Fruit fly (Drosophila melanogaster) Kc167 (cell line): ENCODE results near the gene mamo.

Experiments
- Myc ChIP-seq: fragments of >200 bp; optimal IDR thresholded peaks from 2 replicates; lab custom pipeline; 2017; ENCODE audit warnings: missing external identifiers
- Sin3A ChIP-seq: fragments of >200 bp; optimal IDR thresholded peaks from 2 replicates; lab custom pipeline; 2018; ENCODE audit warnings: missing external identifiers
- h ChIP-seq: fragments of >200 bp; optimal IDR thresholded peaks from 3 replicates; lab custom pipeline; 2018; ENCODE audit warnings: missing external identifiers
- insv ChIP-seq: fragments of >200 bp; optimal IDR thresholded peaks from 3 replicates; lab custom pipeline; 2018; ENCODE audit warnings: missing external identifiers
- psq ChIP-seq: fragments of >200 bp; optimal IDR thresholded peaks from 2 replicates; lab custom pipeline; 2017; ENCODE audit warnings: missing external identifiers
- ttk ChIP-seq: sonication (Bioruptor generic); optimal IDR thresholded peaks from 2 replicates; lab custom pipeline; 2017; ENCODE audit warnings: missing external identifiers

mamo gene

DNA sequence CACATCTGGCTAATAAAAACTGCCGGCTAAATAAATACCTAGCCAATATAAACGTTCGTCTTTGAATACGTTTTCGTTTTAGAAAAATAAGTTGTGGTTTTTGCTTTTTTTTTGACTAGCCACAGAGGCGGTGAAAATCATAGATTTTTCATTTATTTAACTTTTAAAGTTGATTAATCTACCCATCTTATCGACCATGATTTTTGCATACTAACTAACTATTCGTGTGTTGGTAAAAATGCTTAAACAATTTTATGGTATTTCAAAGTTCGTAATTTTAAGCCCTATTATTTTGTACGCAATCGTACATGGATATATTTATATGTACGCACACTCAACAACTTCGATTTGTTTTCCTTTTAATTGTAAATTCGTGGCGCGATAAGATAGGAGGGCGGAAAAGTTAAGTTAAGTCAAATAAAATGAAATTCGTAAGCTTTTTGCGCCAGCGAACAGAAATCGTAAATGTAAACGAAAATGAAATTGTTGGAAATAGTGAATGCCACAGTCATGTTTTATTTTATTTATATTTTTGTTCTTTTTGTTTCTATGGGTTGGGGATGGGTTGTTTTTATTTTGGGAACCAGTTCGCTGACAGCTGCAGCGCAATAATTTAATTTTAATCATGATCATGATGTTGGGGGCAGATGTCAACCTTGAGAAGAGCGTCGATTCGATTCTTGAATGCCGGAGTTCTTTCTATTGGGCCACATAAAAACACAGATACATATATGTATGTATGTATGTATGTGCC lies 172.7 kb downstream of the mamo start:
- TF ChIP-seq Sin3A, result no peak
- no peak for TF ChIP-seq h (lab: Kevin White, UChicago)
- no peak for TF ChIP-seq Myc (lab: Kevin White, UChicago)
- no peak for TF ChIP-seq insv (lab: Kevin White, UChicago)
- no peak for TF ChIP-seq ttk (lab: Kevin White, UChicago)
- no peak for TF ChIP-seq psq (lab: Kevin White, UChicago)

DNA sequence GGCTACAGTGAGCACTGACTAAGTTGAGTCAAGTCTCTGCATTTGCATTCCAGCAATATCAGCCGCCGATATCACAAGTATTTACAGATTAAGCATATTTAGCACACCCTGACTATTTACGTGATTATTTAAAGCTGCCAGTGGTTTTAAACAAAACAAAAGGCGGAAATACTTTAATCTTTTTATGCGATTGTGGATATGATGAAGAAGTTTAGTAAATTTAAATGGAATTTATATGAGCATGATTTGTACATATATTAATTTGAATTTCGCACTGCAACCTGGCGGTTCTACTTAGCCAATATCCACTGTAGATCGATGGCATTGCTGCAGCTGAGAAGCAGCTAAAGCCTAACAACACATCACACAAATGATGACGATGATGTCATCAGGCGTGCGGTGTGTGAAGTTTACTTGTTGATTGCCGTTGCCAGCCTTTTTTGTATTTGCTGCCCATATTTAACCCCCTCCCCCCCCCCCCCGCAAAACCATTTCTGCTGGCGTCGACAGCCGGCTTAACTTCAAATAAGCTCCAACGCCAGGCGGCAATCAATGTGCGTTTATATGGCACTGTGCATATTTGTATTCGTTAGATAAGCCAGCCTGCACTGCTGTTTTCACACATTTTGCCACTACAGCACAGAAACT lies 174.7 kb downstream of the mamo start:
- TF ChIP-seq insv (lab: Kevin White, UChicago), result no peak
- no peak for TF ChIP-seq Myc (lab: Kevin White, UChicago)
- no peak for TF ChIP-seq ttk (lab: Kevin White, UChicago)
- TF ChIP-seq h (lab: Kevin White, UChicago), result no peak
- no peak for TF ChIP-seq Sin3A
- no peak for TF ChIP-seq psq (lab: Kevin White, UChicago)

DNA sequence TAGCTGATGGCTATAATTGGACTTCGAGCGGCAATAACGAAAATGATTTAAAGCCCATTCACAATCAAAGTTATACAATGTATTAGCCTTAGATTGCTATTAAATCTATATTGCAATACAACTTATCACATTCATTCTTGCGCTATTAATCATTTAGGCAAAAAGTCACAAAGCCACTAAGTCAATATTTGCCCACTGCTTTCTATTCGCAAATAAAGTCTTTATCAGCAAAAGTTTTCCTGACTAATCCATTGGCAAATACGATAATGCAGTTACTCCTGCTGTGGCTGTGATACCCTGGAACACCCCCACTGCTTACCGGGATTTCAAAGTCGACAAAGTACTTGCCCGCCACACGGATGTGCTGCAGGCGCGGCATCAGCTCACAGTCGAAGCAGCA lies 176.3 kb downstream of the mamo start:
- TF ChIP-seq psq (lab: Kevin White, UChicago) (no peak), h (lab: Kevin White, UChicago) (no peak), Sin3A (no peak), insv (lab: Kevin White, UChicago) (no peak), Myc (lab: Kevin White, UChicago) (no peak), ttk (lab: Kevin White, UChicago) (no peak)

DNA sequence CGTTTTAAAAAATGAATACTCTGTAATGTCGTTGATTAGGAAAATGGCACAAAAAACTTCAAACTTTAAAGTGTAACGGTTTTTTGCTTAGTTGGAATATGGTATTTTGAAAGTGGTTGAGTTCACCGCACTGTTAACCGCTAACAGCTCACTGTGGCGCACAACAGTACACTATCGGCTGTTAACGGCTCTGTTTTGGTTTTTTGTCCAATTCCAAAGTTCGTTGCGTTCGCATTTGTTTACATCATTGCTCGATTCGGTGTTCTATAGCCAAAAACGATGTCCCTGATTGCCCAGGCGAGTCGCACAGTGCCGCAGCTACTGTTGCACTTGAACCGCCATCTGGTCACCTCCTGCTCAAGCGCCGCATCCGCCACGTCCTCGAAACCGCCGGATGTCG lies 178.8 kb downstream of the mamo start, which contains the start of gene CG11095:
TSS of gene CG11095 (plus strand) at position 205 of the 400 bp plus-strand sequence.
- TF ChIP-seq Myc (lab: Kevin White, UChicago) (no peak), Sin3A (no peak), ttk (lab: Kevin White, UChicago) (no peak), psq (lab: Kevin White, UChicago) (no peak), insv (lab: Kevin White, UChicago) (no peak), h (lab: Kevin White, UChicago) (no peak)

DNA sequence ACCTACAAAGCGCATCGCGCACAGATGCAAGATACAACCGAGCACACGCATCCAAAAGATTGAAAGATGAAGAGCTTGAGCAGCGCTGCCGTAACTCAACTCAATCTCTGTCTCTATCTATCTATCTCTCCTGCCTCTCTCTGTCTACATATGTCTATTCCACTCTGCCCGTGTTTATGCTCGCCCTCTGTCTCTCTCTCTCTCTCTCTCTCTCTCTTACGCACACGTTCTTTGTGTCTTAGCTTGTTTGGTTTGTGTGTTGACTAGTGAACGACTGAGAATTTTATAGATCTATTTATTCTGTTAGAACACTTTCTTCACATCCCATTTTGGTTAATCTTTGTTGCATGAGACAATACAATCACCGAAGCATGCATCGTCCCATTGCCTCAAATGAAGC lies 184.8 kb downstream of the mamo start:
- TF ChIP-seq h (lab: Kevin White, UChicago) (no peak), psq (lab: Kevin White, UChicago) (no peak)

DNA sequence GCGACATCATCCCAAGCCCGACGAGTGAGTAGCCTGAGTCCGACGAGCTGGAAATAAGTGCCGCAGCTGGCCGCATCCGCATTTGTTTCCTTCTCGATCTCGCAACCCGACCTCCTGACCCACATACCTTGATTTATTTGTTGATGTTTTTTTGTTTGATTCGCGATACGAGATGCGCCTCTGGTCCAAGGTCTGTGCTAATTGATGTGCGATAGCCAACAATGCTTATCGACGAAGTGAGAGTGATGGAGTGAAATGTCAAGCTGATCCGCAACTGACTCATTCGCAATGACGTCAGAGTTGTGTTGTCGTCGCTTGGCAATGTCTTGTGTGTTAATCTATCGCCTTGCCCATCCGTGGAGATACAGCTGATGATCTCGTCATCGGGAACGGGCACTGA lies 185.9 kb downstream of the mamo start:
- no peak for TF ChIP-seq psq (lab: Kevin White, UChicago)
- TF ChIP-seq insv (lab: Kevin White, UChicago), result no peak
- TF ChIP-seq h (lab: Kevin White, UChicago), result no peak
- TF ChIP-seq Myc (lab: Kevin White, UChicago), result no peak
- TF ChIP-seq ttk (lab: Kevin White, UChicago), result no peak
- TF ChIP-seq Sin3A, result no peak

DNA sequence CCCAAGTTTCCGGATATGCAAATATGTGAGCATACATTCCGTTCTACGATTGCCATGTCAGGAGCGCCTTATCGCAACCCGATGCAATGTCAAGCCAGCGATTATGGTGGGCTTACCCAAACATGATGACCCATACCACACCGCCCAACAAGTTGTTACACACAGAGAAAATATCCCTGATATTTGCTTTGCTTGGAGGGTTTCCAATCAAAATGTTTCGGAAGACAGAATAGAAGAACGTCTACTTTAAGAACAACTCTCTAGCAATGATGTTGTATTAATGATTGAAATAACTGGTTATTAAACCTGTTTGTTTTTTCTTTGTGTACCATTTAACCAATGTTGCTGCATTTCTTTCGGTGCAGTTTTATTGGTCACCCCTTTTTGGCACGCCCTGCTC lies 189.6 kb downstream of the mamo start:
- TF ChIP-seq h (lab: Kevin White, UChicago) (no peak), ttk (lab: Kevin White, UChicago) (no peak), psq (lab: Kevin White, UChicago) (no peak), insv (lab: Kevin White, UChicago) (no peak), Sin3A (no peak), Myc (lab: Kevin White, UChicago) (no peak)

DNA sequence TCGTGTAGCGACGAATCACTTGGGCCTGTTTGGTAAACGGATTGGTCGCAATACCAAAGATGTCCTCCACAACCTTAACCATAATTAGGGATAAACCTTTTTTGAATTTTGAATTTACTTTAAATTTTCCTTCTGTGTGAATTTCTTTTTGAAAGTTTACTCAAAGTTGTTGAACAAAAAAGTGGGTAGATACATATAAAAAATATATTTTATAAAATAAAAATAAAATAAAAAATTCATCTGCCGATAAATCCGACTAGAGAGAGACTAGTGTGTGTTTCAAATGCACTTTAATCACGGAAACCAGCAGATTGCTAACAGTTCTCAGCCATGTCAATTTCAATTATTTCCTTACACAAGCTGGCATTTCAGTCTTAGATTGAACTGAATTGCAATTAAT lies 192.8 kb downstream of the mamo start, which contains the start of gene CG10996:
TSS of gene CG10996 (minus strand) at position 101 of the 400 bp plus-strand sequence.
- TF ChIP-seq Myc (lab: Kevin White, UChicago) (no peak), ttk (lab: Kevin White, UChicago) (no peak), Sin3A (no peak), h (lab: Kevin White, UChicago) (no peak), insv (lab: Kevin White, UChicago) (no peak)
